Worm (Caenorhabditis elegans): ENCODE data around the gene R10E8.1.

R10E8.1 gene

DNA sequence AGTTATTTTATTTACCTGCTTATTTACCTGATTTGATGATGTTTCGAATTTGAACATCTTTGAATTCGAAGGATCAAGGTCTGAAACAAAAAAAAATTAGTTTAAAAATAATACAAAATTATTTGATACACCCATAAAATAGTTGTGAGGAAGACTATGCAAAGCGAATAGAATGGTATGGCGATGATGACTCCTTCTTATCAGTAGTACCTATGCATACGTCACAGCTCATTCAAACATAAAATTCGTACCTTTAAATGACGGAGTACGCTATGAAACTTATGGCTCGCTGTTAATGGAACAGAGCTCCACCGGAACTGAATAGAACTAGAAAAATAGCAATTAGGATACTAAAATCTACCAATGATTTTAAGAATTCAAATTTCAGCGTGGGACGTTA lies at the start of gene R10E8.1:
Gene R10E8.1 (minus strand): TSS at position 178 of the 400 bp plus-strand sequence.
- TF ChIP-seq unc-62 (GFP tag; optimal IDR thresholded peaks at IDR 0.05): no peak

DNA sequence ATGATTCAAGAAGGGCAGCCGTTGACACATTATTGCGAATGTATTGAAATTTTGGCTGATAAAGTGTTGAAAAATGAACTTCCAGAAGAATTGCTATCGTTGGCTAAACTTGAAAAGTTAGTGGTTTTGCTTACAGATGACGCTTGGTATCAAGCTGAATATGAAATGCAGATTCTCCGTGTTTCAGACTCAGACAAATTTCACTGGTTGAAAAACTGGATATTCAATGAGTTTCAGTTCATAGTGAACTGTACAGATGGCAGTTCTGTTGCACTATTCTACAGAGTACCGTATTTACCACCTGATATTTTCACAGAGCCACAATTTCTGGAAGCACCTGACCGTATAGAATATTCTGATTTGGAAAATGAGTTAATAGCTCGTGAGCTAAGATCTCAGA lies 47.1 kb upstream of the R10E8.1 start:
- TF ChIP-seq unc-62 (GFP tag; optimal IDR thresholded peaks at IDR 0.05): no peak

DNA sequence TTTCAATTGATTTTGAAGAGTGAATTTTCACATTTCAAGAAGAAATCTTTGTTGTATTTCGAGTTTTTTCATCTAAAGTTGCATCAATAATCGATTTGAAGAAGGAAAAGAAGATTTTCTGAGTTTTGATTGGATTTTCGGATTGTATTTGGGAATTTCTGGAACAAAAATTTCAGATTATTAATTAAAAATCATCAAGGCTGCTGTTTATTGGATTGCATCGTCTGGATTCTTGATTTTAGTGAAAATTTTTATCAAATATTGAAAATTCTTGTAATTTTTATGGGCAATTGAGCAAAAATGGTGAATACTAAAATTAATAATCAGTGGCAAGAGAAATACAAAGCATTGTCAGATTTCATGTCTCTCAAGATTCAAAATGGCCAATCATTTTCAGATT lies 46.3 kb upstream of the R10E8.1 start, which contains the start of gene Y51A2A.5:
Gene Y51A2A.5 (plus strand): TSS at position 301 of the 400 bp plus-strand sequence.
- no peak for TF ChIP-seq unc-62 (GFP tag; optimal IDR thresholded peaks at IDR 0.05)

DNA sequence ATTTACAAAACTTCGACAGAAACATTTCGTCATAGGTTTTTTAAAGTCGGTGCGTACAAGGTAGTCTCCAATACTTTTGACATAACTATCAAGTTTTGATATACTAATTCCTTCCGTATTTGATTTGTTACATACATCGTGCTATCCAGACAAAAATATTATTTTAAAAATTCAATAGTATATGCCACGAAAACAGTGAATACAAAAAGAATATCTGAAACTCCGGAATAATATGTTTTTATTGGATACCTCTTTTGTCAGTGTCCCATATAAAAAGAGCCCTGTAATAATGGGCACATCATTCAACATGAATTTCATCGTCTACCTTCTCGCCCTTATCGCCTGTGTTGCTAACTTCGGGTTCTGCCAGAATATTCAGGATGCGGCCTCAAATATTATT lies 40.1 kb upstream of the R10E8.1 start, which contains the start of gene Y51A2A.12:
Gene Y51A2A.12 (plus strand): TSS at position 301 of the 400 bp plus-strand sequence.
- no peak for TF ChIP-seq unc-62 (GFP tag; optimal IDR thresholded peaks at IDR 0.05)

DNA sequence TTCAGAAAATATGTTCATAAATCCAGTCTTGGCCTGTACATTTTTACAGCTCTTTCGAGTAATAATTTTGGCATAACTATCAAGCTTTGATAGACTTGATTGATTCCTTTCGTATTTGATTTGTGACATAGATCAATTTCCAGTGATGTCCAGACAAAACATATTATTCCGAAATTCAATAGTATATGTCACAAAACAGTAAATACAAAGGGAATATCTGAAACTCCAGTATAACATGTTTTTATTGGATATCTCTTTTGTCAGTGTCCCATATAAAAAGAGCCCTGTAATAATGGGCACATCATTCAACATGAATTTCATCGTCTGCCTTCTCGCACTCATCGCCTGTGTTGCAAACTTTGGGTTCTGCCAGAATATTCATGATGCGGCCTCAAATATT lies 38.4 kb upstream of the R10E8.1 start, which contains the start of gene Y51A2A.4:
Gene Y51A2A.4 (plus strand): TSS at position 301 of the 400 bp plus-strand sequence.
- no peak for TF ChIP-seq unc-62 (GFP tag; optimal IDR thresholded peaks at IDR 0.05)

DNA sequence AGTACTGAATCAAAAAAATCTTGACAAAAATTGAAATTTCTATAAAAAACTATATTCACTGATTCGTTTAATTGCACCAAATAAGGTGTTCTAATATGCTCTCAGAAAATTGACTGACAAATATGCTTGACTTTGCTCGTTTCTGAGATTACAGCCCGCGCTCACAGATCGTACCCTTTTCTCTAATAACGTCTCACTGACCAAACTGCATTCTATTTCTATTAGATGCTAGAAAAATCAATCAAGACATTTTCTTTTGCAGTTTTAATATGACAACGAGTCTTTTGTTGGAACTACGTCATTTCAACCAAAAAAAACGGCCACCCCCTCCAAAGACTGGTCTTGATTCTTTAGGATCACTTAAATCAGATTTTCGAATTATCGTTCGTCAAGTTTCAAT lies 30.4 kb upstream of the R10E8.1 start, which contains the start of gene clec-247:
Gene clec-247 (plus strand): TSS at position 301 of the 400 bp plus-strand sequence.
- TF ChIP-seq unc-62 (GFP tag; optimal IDR thresholded peaks at IDR 0.05): no peak

DNA sequence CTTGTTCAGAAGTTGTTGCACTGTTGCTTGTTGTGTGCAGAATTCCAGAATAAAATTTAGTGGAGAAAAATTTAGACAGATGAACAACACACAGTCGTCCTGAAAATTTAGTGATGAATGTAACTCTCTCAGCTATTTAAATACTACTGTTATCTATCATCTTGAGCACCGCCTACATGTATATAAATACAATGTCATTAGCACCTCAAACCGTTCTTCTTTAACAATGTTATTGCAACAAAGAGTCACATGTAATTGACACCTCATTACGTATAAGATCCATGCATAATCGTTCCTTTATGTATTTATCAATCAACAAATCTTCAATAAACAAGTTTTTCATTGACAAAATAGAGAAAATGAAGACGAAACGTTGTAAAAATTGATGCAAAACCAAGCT lies 28.6 kb upstream of the R10E8.1 start, which contains the start of gene Y51A2A.16:
Gene Y51A2A.16 (minus strand): TSS at position 101 of the 400 bp plus-strand sequence.
- no peak for TF ChIP-seq unc-62 (GFP tag; optimal IDR thresholded peaks at IDR 0.05)

DNA sequence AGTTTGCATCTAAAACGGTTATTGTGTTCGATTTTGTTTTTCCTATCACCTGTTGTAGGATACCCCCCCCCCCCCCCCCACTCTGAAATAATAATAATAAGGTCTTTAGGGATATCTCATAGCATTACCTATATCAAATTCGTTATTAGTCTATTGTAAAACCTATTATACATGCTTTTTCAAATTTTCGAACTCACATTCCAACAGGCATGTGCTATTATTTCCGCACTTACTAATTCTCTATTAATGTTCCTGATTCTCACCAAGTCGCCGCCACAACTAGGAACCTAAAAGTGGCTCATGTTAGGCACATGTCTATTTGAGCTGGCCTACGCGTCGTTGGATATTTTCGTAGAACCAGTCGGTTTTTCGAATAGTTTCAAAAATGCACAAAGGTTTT lies 18.2 kb upstream of the R10E8.1 start, which contains the start of gene Y37H2C.4:
Gene Y37H2C.4 (plus strand): TSS at position 301 of the 400 bp plus-strand sequence.
- no peak for TF ChIP-seq unc-62 (GFP tag; optimal IDR thresholded peaks at IDR 0.05)

DNA sequence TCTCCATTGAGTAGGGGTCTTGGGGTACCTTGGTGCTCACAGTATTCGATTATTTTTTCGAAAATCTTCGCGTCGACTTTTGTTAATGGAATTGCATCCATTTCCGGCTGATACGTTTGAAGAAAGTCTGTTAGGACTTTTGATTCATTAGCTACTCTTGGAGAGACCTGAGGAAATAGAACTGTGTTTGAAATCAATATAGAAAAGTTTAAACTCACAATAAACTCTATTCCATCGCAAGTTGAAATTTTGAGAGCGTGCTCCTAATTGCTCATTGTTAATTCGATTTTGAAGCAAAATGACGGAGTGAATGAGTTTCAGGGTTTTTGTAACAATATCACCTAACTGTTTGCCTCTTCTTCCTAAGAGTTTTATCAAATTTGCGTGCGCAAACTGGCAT lies 17.7 kb upstream of the R10E8.1 start, which contains the start of gene skr-6:
Gene skr-6 (minus strand): TSS at position 101 of the 400 bp plus-strand sequence.
- no peak for TF ChIP-seq unc-62 (GFP tag; optimal IDR thresholded peaks at IDR 0.05)

DNA sequence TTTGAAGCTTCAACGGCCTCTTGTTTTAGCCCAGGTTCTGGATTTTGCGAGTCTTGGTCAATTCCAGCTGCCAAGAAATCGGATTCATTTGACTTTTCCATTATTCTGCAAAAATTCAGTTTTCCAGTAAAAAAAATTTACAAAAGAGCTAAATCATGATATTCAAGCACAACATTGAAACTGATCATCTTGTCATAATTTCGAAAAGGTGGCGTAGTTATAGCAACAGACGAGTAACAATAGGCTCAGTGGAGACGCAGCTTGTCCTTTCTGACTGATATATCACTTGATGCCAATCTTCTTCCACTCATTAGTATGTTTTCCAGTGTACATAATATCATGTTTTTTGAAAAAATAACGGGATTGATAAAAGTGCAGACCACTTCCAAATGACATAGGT lies 16.5 kb upstream of the R10E8.1 start, which contains the start of gene fbxa-213:
Gene fbxa-213 (minus strand): TSS at position 101 of the 400 bp plus-strand sequence.
- no peak for TF ChIP-seq unc-62 (GFP tag; optimal IDR thresholded peaks at IDR 0.05)

DNA sequence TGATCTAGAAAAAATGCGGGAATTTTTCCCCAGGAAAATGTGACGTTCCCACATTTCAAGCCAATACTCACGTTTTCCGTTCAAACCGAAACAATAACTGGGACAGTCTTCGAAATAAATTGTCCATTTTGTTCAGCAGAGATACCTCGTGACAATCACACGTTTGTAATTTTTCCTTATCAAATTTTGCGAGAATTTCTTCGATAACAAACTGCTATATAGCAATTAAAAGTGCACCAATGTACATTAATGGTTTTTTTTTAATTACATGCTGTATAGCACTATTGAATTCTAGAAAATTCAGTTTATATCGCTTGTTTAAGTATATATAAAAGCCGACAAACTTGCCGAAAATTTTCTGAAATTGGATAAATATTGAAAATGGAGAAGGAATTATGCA lies 14.0 kb upstream of the R10E8.1 start, which contains the start of gene R10E8.6:
Gene R10E8.6 (minus strand): TSS at position 154 of the 400 bp plus-strand sequence.
- no peak for TF ChIP-seq unc-62 (GFP tag; optimal IDR thresholded peaks at IDR 0.05)

DNA sequence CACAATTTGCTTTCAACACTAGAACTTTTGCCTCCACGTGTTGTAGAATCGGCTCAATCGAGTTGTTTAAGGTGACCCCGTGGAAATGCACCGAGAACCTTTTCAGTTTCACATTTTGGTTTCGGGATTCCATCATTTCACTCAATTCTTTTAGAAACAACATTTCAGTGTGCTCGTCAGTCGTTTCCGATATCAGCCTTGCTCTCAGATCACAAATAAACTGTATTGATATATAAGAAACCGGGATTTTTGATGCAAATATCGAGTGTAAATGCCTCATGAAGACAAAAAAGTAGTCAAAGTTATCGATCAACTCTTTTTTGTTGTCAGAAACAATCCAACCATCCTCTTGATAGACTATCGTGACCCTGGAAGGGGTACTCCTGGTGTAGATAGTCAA lies 13.3 kb upstream of the R10E8.1 start:
- TF ChIP-seq unc-62 (GFP tag; optimal IDR thresholded peaks at IDR 0.05): no peak

DNA sequence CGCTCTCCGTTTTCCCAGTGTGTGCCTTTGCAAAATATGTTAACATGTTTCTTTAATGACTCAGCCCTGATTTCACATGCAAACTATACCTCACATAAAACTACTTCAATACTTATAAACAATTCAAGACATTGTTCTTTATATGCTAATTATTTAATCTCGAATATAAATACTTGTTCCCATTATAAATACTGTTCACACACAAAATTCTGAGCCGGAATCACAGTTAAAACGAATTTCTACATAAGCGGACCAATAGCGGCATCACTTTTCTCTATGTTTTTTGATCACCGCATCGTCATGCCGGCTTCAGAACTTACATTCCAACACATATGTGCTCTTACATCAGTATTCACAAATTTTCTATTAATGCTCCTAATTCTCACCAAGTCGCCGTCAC lies 2.3 kb upstream of the R10E8.1 start, which contains the start of gene R10E8.5:
Gene R10E8.5 (plus strand): TSS at position 301 of the 400 bp plus-strand sequence.
- TF ChIP-seq unc-62 (GFP tag; optimal IDR thresholded peaks at IDR 0.05): no peak

DNA sequence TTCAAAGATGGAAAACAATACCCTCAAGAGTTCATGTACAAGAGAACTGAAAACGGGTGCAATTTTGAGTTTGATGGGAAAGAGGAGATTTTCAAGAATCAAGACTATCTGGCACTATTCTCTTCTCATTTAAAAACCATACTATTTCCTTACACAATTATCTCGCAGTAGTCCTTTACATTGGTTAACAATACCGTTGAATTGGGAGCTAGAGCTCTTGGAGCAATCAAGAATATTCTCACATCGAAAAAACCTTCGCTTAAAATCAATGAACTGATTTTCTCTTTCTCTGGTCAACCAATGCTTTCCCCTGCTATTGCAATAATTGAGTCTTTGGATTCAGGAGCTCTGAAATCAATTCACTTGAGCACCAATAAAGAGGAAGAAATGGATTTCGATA lies 1.3 kb upstream of the R10E8.1 start, which contains the start of gene R10E8.2:
Gene R10E8.2 (plus strand): TSS at position 301 of the 400 bp plus-strand sequence.
- no peak for TF ChIP-seq unc-62 (GFP tag; optimal IDR thresholded peaks at IDR 0.05)

DNA sequence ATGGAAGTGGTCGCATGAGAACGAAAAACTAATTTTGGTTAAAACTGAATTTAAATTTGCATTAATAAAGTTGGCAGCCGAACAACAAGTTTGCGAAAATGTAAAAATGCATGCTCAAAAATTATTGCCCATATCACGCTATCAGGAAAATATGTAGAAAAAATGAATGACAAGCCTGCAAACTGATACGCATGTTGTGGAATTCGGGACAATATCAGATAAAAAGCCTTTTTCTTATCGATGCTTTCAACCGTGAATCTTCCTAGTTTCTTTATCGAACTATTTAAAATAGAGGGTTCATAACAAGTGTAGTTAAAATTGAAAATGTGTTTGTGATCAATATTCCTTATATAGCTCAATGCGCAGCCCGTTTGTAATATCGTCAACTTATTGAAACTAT lies 6.1 kb downstream of the R10E8.1 start:
- no peak for TF ChIP-seq unc-62 (GFP tag; optimal IDR thresholded peaks at IDR 0.05)

DNA sequence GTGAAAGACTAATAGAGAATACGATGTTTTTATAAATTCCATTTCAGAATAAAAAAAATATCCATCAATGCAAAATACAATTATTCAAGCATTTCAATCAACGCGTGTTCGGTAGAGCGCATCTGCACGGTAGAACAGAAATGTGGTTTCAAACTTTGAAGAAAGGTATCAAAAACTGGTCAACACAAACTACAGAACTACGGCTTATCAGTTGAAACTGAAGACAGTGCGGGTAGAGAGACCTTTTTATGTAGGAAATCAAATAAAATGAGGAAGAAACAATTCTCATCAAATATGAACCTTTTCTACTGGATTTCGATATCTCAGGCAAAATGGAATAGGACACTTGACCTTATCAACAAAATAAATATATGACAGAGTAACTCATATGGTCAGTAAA lies 7.8 kb downstream of the R10E8.1 start:
- no peak for TF ChIP-seq unc-62 (GFP tag; optimal IDR thresholded peaks at IDR 0.05)

DNA sequence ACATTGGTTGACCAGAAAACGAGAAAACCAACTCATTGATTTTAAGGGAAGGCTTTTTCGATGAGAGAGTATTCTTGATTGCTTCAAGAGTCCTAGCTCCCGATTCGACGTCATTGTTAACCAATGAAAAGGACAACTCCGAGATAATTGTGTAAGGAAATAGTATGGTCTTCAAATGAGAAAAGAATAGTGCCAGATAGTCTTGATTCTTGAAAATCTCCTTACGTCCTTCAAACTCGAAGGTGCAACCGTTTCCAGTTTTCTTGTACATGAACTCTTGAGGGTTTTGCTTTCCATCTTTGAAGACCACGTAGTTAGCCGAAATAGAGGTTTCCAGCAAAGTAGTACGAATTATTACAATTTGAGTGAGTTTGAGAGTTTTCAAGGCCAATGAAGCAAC lies 9.0 kb downstream of the R10E8.1 start:
- TF ChIP-seq unc-62 (GFP tag; optimal IDR thresholded peaks at IDR 0.05): no peak

Data from whole organism, dauer.